Worm (Caenorhabditis elegans) whole organism, L2 larva: ENCODE data around the gene klf-1.

Experiments
- egl-27 ChIP-seq: sonication (generic microtip); optimal IDR thresholded peaks from 3 replicates; lab custom pipeline; 2017; ENCODE audit warnings: missing biosample characterization, missing genetic modification reagents, missing genetic modification characterization
- elt-3 ChIP-seq: sonication (generic microtip); optimal IDR thresholded peaks from 2 replicates; lab custom pipeline; 2017; ENCODE audit warnings: missing biosample characterization, missing genetic modification characterization
- fos-1 ChIP-seq: fragments of 150-350 bp; optimal IDR thresholded peaks from 2 replicates; lab custom pipeline; 2014; ENCODE audit warnings: missing biosample characterization, missing genetic modification characterization
- gmeb-1 ChIP-seq: fragments of 150-350 bp; optimal IDR thresholded peaks from 2 replicates; lab custom pipeline; 2014; ENCODE audit warnings: missing biosample characterization, missing genetic modification characterization
- lin-13 ChIP-seq: fragments of 150-350 bp; optimal IDR thresholded peaks from 2 replicates; lab custom pipeline; 2014; ENCODE audit warnings: missing biosample characterization, missing genetic modification reagents, missing genetic modification characterization
- mbf-1 ChIP-seq: sonication (generic microtip); optimal IDR thresholded peaks from 2 replicates; lab custom pipeline; 2017; ENCODE audit warnings: missing biosample characterization, missing genetic modification characterization
- nhr-129 ChIP-seq: fragments of 150-350 bp; optimal IDR thresholded peaks from 2 replicates; lab custom pipeline; 2014; ENCODE audit warnings: missing biosample characterization, missing genetic modification characterization
- nhr-21 ChIP-seq: fragments of 150-350 bp; optimal IDR thresholded peaks from 2 replicates; lab custom pipeline; 2014; ENCODE audit warnings: missing biosample characterization, missing genetic modification characterization
- sem-4 ChIP-seq: fragments of 150-350 bp; optimal IDR thresholded peaks from 2 replicates; lab custom pipeline; 2014; ENCODE audit warnings: missing biosample characterization, missing genetic modification reagents, missing genetic modification characterization
- snpc-4 ChIP-seq: fragments of 150-350 bp; optimal IDR thresholded peaks from 2 replicates; lab custom pipeline; 2014; ENCODE audit warnings: missing biosample characterization, missing genetic modification characterization
- unc-39 ChIP-seq: fragments of 150-350 bp; optimal IDR thresholded peaks from 2 replicates; lab custom pipeline; 2014; ENCODE audit warnings: missing biosample characterization, missing genetic modification characterization
- unc-62 ChIP-seq: fragments of 150-350 bp; optimal IDR thresholded peaks from 2 replicates; lab custom pipeline; 2014; ENCODE audit warnings: missing biosample characterization, missing genetic modification reagents, missing genetic modification characterization
- ztf-11 ChIP-seq: sonication (generic microtip); optimal IDR thresholded peaks from 2 replicates; lab custom pipeline; 2017; ENCODE audit warnings: missing biosample characterization, missing genetic modification characterization

DNA sequence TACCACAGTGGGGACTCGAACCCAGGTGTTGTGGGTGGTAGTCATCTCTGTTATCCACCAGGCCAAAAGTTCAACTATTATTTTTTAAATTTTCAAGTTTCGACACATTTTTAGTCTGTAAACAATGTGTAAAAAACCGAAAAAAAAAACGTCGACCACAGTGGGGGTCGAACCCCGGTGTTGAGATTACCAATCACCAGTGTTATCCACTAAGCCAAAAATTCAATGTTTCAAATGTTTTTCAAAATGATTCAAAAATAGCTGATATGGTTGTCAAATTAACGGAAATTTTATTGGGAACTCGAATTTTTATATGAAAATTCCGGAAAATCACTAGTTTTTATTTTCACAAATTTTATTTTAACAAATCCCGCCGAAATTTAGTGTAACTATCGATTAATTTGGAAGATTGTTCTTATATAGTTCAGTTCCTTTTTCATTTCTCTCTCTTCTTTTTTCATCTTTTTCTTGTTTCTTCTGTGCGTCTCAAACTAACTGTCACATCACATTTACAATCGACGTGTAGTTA, 1.4 kb upstream of the klf-1 start:
- TF ChIP-seq nhr-129 (tag; lab: Kevin White, UChicago), result no peak
- TF ChIP-seq gmeb-1 (tag; lab: Kevin White, UChicago), result no peak
- TF ChIP-seq unc-39 (tag; lab: Kevin White, UChicago), result no peak
- TF ChIP-seq mbf-1 (tag; lab: Kevin White, UChicago), result no peak
- TF ChIP-seq lin-13 (GFP tag; lab: Kevin White, UChicago), result no peak
- no peak for TF ChIP-seq snpc-4 (tag; lab: Kevin White, UChicago)
- TF ChIP-seq nhr-21 (tag; lab: Kevin White, UChicago), result no peak
- no peak for TF ChIP-seq ztf-11 (tag; lab: Kevin White, UChicago)
- no peak for TF ChIP-seq elt-3 (tag; lab: Kevin White, UChicago)
- no peak for TF ChIP-seq fos-1 (tag; lab: Kevin White, UChicago)
- TF ChIP-seq egl-27, result no peak
- no peak for TF ChIP-seq sem-4 (tag; lab: Kevin White, UChicago)
- no peak for TF ChIP-seq unc-62 (GFP tag; lab: Kevin White, UChicago)
